Worm (Caenorhabditis elegans) whole organism, mixed stage, embryonic: ENCODE results near the gene T24A6.7.
"Not testable (repeated sequence)": the region's sequence is repeated elsewhere in the genome, so short reads cannot be mapped to it uniquely, and the experiment has no call there.

Source experiments
- M03D4.4 ChIP-seq: sonication (generic microtip); optimal IDR thresholded peaks from 2 replicates; lab custom pipeline; 2017; ENCODE audit warnings: mild to moderate bottlenecking, missing genetic modification characterization, missing compliant biosample characterization
- cnd-1 ChIP-seq: fragments of 200-800 bp; sonication (Bioruptor generic); optimal IDR thresholded peaks from 2 replicates; lab custom pipeline; 2018; ENCODE audit warnings: mild to moderate bottlenecking, missing genetic modification characterization, missing compliant biosample characterization
- flh-1 ChIP-seq: fragments of 200-800 bp; sonication (Bioruptor generic); optimal IDR thresholded peaks from 2 replicates; lab custom pipeline; 2018; ENCODE audit warnings: mild to moderate bottlenecking, missing genetic modification characterization, moderate library complexity, missing compliant biosample characterization
- lsy-2 ChIP-seq: fragments of 150-350 bp; optimal IDR thresholded peaks from 2 replicates; lab custom pipeline; 2014; ENCODE audit warnings: missing biosample characterization, missing genetic modification characterization
- mab-5 ChIP-seq: fragments of 150-350 bp; optimal IDR thresholded peaks from 2 replicates; lab custom pipeline; 2014; ENCODE audit warnings: missing biosample characterization, missing genetic modification characterization
- nhr-2 ChIP-seq: fragments of 150-350 bp; optimal IDR thresholded peaks from 2 replicates; lab custom pipeline; 2014; ENCODE audit warnings: missing biosample characterization, missing genetic modification characterization
- nhr-76 ChIP-seq: sonication (generic microtip); optimal IDR thresholded peaks from 2 replicates; lab custom pipeline; 2017; ENCODE audit warnings: missing biosample characterization, missing genetic modification characterization
- tbx-8 ChIP-seq: fragments of 200-800 bp; sonication (Bioruptor generic); optimal IDR thresholded peaks from 2 replicates; lab custom pipeline; 2018; ENCODE audit warnings: mild to moderate bottlenecking, missing genetic modification characterization, moderate library complexity, missing compliant biosample characterization
- unc-120 ChIP-seq: sonication (generic microtip); optimal IDR thresholded peaks from 2 replicates; lab custom pipeline; 2017; ENCODE audit warnings: missing genetic modification characterization, missing compliant biosample characterization; ENCODE audit not compliant: poor library complexity, severe bottlenecking
- unc-39 ChIP-seq: fragments of 150-350 bp; optimal IDR thresholded peaks from 2 replicates; lab custom pipeline; 2014; ENCODE audit warnings: missing biosample characterization, missing genetic modification characterization

The T24A6.7 gene

DNA sequence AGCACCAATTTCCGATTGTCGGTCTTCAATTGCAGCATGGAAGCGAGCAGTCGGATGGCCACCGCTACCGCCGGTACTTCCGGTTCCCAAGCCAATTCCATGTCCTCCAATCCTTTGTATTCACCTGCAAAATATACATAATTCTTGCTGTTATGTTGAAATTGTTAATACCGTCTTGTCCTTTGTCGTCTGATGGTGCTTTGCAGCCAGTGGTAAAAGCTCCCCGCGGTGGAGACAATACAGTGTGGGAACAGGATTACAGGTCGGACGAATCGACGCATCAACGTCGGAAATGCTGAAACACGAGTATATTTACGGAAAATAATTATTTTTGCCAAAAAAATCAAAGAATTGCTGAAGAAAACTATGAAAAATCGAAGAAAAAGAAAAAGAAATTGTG lies 39.3 kb downstream of the T24A6.7 start, which contains the start of gene T24A6.17:
Gene T24A6.17 (minus strand): TSS at position 101 of the 400 bp plus-strand sequence.
- TF ChIP-seq cnd-1; M03D4.4 (tag; lab: Kevin White, UChicago); nhr-2: not testable (repeated sequence)

DNA sequence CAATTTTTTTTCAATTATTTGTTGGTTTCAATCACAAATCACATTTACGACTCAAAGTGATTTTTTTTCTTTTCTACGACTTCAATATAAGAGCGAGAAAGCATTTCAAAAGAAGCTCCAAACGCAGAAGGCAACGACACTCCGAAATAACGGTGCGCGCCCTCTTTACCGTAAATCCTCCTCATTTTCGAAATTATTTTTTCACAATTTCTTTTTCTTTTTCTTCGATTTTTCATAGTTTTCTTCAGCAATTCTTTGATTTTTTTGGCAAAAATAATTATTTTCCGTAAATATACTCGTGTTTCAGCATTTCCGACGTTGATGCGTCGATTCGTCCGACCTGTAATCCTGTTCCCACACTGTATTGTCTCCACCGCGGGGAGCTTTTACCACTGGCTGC lies 45.6 kb downstream of the T24A6.7 start, which contains the start of gene F40C5.2:
Gene F40C5.2 (plus strand): TSS at position 301 of the 400 bp plus-strand sequence.
- not testable (repeated sequence) for TF ChIP-seq nhr-76 (tag; lab: Kevin White, UChicago); lsy-2 (tag; lab: Kevin White, UChicago); unc-39

DNA sequence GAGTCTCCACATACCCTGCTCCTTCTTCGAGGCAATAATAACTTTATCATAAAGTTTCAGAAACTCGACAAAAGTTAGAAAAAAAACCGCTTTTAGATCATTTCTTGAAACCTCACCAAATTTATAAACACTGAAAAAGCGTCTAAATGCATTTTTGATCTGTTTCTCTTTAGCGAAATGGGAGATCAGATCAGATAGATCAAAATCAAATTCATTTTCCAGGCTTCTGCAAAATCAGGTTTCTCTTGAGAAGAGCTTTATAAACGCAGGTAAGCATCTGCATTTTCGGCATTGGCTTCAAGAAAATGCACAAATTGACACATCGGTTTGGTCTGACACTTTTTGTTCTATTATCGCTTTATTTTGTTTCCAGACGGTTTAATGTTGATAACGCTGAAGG lies 47.3 kb downstream of the T24A6.7 start, which contains the start of gene F40C5.1:
Gene F40C5.1 (plus strand): TSS at position 301 of the 400 bp plus-strand sequence.
- not testable (repeated sequence) for TF ChIP-seq unc-39; unc-120 (tag; lab: Kevin White, UChicago); flh-1 (GFP tag; lab: Kevin White, UChicago)

DNA sequence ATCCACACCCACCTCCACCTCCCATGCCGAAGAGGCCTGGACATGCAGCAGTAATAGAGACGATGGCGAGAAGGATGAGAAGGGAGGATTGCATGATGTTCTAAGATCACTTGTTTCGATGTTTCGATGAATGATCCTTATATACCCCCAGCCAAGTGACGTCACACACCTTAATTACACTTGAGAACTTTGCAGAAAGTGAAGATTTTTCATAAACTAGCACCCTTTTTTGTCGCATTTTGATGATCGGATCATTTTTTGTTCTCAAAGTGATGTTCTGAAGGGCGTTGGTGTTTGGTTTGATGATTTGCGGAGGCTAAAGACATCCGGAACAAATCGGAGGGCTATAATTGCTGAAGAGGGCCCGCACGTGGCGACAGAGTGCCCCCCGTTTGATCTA lies 50.7 kb downstream of the T24A6.7 start, which contains the start of gene grl-27:
Gene grl-27 (minus strand): TSS at position 101 of the 400 bp plus-strand sequence.
- TF ChIP-seq mab-5 (no peak), tbx-8 (no peak)
